Worm (Caenorhabditis elegans) whole organism, early embryonic: ENCODE results near the gene ZK829.7.

Experiments used
- F13C5.2 ChIP-seq: sonication (generic microtip); optimal IDR thresholded peaks from 2 replicates; lab custom pipeline; 2017; ENCODE audit warnings: mild to moderate bottlenecking, missing genetic modification characterization, inconsistent platforms, missing compliant biosample characterization
- aly-1 ChIP-seq: sonication (generic microtip); optimal IDR thresholded peaks from 2 replicates; lab custom pipeline; 2016; ENCODE audit warnings: missing genetic modification characterization, missing compliant biosample characterization
- ama-1 ChIP-seq: fragments of 150-350 bp; optimal IDR thresholded peaks from 2 replicates; lab custom pipeline; 2014
- ceh-13 ChIP-seq: fragments of 200-800 bp; sonication (Bioruptor generic); optimal IDR thresholded peaks from 2 replicates; lab custom pipeline; 2018; ENCODE audit warnings: mild to moderate bottlenecking, missing genetic modification characterization, missing compliant biosample characterization
- ceh-36 ChIP-seq: sonication (generic microtip); optimal IDR thresholded peaks from 2 replicates; lab custom pipeline; 2016; ENCODE audit warnings: missing genetic modification characterization, inconsistent platforms, missing compliant biosample characterization
- flt-1 ChIP-seq: fragments of 200-800 bp; sonication (Bioruptor generic); IDR thresholded peaks from 2 replicates; pipeline ENCODE4 v1.3.6; 2022; ENCODE audit warnings: missing genetic modification characterization, missing compliant biosample characterization
- hmbx-1 ChIP-seq: sonication (generic microtip); optimal IDR thresholded peaks from 2 replicates; lab custom pipeline; 2016; ENCODE audit warnings: mild to moderate bottlenecking, missing genetic modification characterization, missing compliant biosample characterization
- hmg-4 ChIP-seq: fragments of 200-800 bp; sonication (Bioruptor generic); optimal IDR thresholded peaks from 2 replicates; lab custom pipeline; 2018; ENCODE audit warnings: mild to moderate bottlenecking, missing genetic modification characterization, missing compliant biosample characterization
- hnd-1 ChIP-seq: sonication (generic microtip); optimal IDR thresholded peaks from 2 replicates; lab custom pipeline; 2016; ENCODE audit warnings: missing genetic modification characterization, missing compliant biosample characterization
- pes-1 ChIP-seq: fragments of 200-800 bp; sonication (Bioruptor generic); IDR thresholded peaks from 2 replicates; pipeline ENCODE4 v1.3.6; 2022; ENCODE audit warnings: missing genetic modification reagents, missing genetic modification characterization, missing compliant biosample characterization
- scrt-1 ChIP-seq: fragments of 200-800 bp; sonication (Bioruptor generic); IDR thresholded peaks from 2 replicates; pipeline ENCODE4 v1.3.6; 2022; ENCODE audit warnings: missing genetic modification characterization, missing compliant biosample characterization
- tbx-37 ChIP-seq: fragments of 200-800 bp; sonication (Bioruptor generic); conservative IDR thresholded peaks from 2 replicates; pipeline ENCODE4 v1.3.6; 2022; ENCODE audit warnings: missing genetic modification reagents, missing genetic modification characterization, missing compliant biosample characterization
- tra-4 ChIP-seq: sonication (generic microtip); optimal IDR thresholded peaks from 2 replicates; lab custom pipeline; 2017; ENCODE audit warnings: missing genetic modification characterization, missing compliant biosample characterization

DNA sequence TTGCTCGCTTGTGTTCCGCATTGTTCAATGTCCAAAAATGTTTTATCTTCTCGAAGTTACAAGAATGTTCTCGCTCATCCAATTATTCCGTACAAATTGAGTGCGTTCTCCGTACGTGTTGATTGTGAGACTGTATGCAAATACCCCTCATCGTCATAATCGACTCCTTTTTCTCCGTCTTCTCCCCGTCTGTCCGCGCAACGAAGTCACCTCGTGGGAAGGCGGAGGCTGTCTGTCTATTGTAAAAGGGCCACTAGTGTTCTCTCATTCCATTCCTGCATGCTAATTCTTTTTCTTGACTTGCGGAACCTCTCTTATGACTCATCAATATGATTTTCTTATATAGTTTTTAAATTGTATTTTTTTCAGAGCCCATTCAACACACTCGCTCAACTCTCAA, 8.8 kb upstream of the ZK829.7 start, which contains the start of gene ZK829.9:
- no peak for TF ChIP-seq ceh-13 (GFP tag; lab: Kevin White, UChicago)
- TF ChIP-seq pes-1 = no peak
- no peak for TF ChIP-seq flt-1
- TF ChIP-seq ama-1 = no peak
- TF ChIP-seq hmbx-1 (tag; lab: Kevin White, UChicago) = no peak
- no peak for TF ChIP-seq F13C5.2 (tag; lab: Kevin White, UChicago)
- no peak for TF ChIP-seq ceh-36 (tag; lab: Kevin White, UChicago)
- no peak for TF ChIP-seq tbx-37 (GFP tag; lab: Robert Waterston, UW)
- no peak for TF ChIP-seq hmg-4 (GFP tag; lab: Kevin White, UChicago)
- TF ChIP-seq tra-4 (tag; lab: Kevin White, UChicago) = no peak
- TF ChIP-seq hnd-1 = no peak
- TF ChIP-seq aly-1 (tag; lab: Kevin White, UChicago) = no peak
- TF ChIP-seq scrt-1 (GFP tag; lab: Robert Waterston, UW) = no peak
